Fruit fly (Drosophila melanogaster) whole organism, wandering third instar larva: ENCODE results near the gene RabX5.

ENCODE experiments used
- Abd-B ChIP-seq: fragments of >200 bp; optimal IDR thresholded peaks from 2 replicates; lab custom pipeline; 2017; ENCODE audit warnings: missing biosample characterization, missing genetic modification characterization
- psq ChIP-seq: fragments of 200-800 bp; sonication (Bioruptor generic); optimal IDR thresholded peaks from 3 replicates; lab custom pipeline; 2017; ENCODE audit warnings: missing biosample characterization, mild to moderate bottlenecking, missing genetic modification characterization, moderate library complexity

dm6 chr3L:1711218-1711617 lies 41.3 kb upstream of the RabX5 start:
- no peak for TF ChIP-seq Abd-B (GFP tag; lab: Kevin White, UChicago)
- TF ChIP-seq psq (GFP tag; lab: Kevin White, UChicago) = no peak
